Worm (Caenorhabditis elegans) whole organism, late embryonic: ENCODE measurements around the gene F48E3.2.
A peak's percentile ranks its signal among the peaks of the same experiment; 100 is the strongest.

Experiments used
- C08G9.2 ChIP-seq: sonication (generic microtip); optimal IDR thresholded peaks from 2 replicates; lab custom pipeline; 2016; ENCODE audit warnings: mild to moderate bottlenecking, missing genetic modification characterization, moderate library complexity, missing compliant biosample characterization
- C38D4.7 ChIP-seq: fragments of 200-800 bp; sonication (Bioruptor generic); optimal IDR thresholded peaks from 2 replicates; lab custom pipeline; 2018; ENCODE audit warnings: mild to moderate bottlenecking, missing genetic modification characterization, moderate library complexity, missing compliant biosample characterization
- F13H6.1 ChIP-seq: sonication (generic microtip); optimal IDR thresholded peaks from 2 replicates; lab custom pipeline; 2016; ENCODE audit warnings: missing genetic modification characterization, missing compliant biosample characterization
- K02D7.2 ChIP-seq: sonication (generic microtip); optimal IDR thresholded peaks from 2 replicates; lab custom pipeline; 2017; ENCODE audit warnings: mild to moderate bottlenecking, missing genetic modification characterization, missing compliant biosample characterization
- T23F11.4 ChIP-seq: fragments of 200-800 bp; sonication (Bioruptor generic); optimal IDR thresholded peaks from 2 replicates; lab custom pipeline; 2018; ENCODE audit warnings: mild to moderate bottlenecking, missing genetic modification characterization, missing compliant biosample characterization
- ahr-1 ChIP-seq: sonication (generic microtip); optimal IDR thresholded peaks from 2 replicates; lab custom pipeline; 2016; ENCODE audit warnings: missing genetic modification characterization, missing compliant biosample characterization
- ceh-14 ChIP-seq: sonication (generic microtip); optimal IDR thresholded peaks from 2 replicates; lab custom pipeline; 2016; ENCODE audit warnings: missing genotype, missing genetic modification characterization, missing compliant biosample characterization
- ceh-19 ChIP-seq: fragments of 200-800 bp; sonication (Bioruptor generic); optimal IDR thresholded peaks from 2 replicates; lab custom pipeline; 2018; ENCODE audit warnings: mild to moderate bottlenecking, missing genetic modification characterization, missing compliant biosample characterization
- ceh-2 ChIP-seq: sonication (generic microtip); optimal IDR thresholded peaks from 2 replicates; lab custom pipeline; 2016; ENCODE audit warnings: missing genotype, missing genetic modification characterization, missing compliant biosample characterization
- ceh-24 ChIP-seq: sonication (generic microtip); optimal IDR thresholded peaks from 2 replicates; lab custom pipeline; 2016; ENCODE audit warnings: mild to moderate bottlenecking, missing genetic modification characterization, missing compliant biosample characterization
- ceh-31 ChIP-seq: sonication (generic microtip); optimal IDR thresholded peaks from 2 replicates; lab custom pipeline; 2016; ENCODE audit warnings: missing genetic modification characterization, missing compliant biosample characterization
- ceh-34 ChIP-seq: sonication (generic microtip); optimal IDR thresholded peaks from 2 replicates; lab custom pipeline; 2016; ENCODE audit warnings: mild to moderate bottlenecking, missing genetic modification characterization, missing compliant biosample characterization
- ceh-48 ChIP-seq: sonication (generic microtip); optimal IDR thresholded peaks from 2 replicates; lab custom pipeline; 2016; ENCODE audit warnings: missing genetic modification characterization, inconsistent platforms, missing compliant biosample characterization
- che-1 ChIP-seq: sonication (generic microtip); optimal IDR thresholded peaks from 2 replicates; lab custom pipeline; 2016; ENCODE audit warnings: mild to moderate bottlenecking, missing genetic modification characterization, missing compliant biosample characterization
- dmd-4 ChIP-seq: sonication (generic microtip); optimal IDR thresholded peaks from 2 replicates; lab custom pipeline; 2016; ENCODE audit warnings: borderline replicate concordance, missing genetic modification characterization, missing compliant biosample characterization
- fkh-10 ChIP-seq: fragments of 150-350 bp; optimal IDR thresholded peaks from 2 replicates; lab custom pipeline; 2014; ENCODE audit warnings: missing biosample characterization, missing genetic modification reagents, missing genetic modification characterization
- fkh-6 ChIP-seq: sonication (generic microtip); optimal IDR thresholded peaks from 2 replicates; lab custom pipeline; 2016; ENCODE audit warnings: missing genetic modification characterization, missing compliant biosample characterization
- gmeb-2 ChIP-seq: sonication (generic microtip); optimal IDR thresholded peaks from 2 replicates; lab custom pipeline; 2016; ENCODE audit warnings: missing genetic modification characterization, inconsistent platforms, missing compliant biosample characterization
- hlh-15 ChIP-seq: sonication (generic microtip); optimal IDR thresholded peaks from 2 replicates; lab custom pipeline; 2016; ENCODE audit warnings: missing genetic modification characterization, missing compliant biosample characterization
- hlh-30 ChIP-seq: sonication (generic microtip); optimal IDR thresholded peaks from 2 replicates; lab custom pipeline; 2017; ENCODE audit warnings: antibody characterized with exemption, missing genetic modification characterization, missing compliant biosample characterization; ENCODE audit not compliant: insufficient read depth
- hlh-6 ChIP-seq: sonication (generic microtip); optimal IDR thresholded peaks from 2 replicates; lab custom pipeline; 2016; ENCODE audit warnings: missing genotype, missing genetic modification characterization, missing compliant biosample characterization
- madf-2 ChIP-seq: sonication (generic microtip); optimal IDR thresholded peaks from 2 replicates; lab custom pipeline; 2017; ENCODE audit warnings: missing genetic modification characterization, missing compliant biosample characterization
- mec-3 ChIP-seq: sonication (generic microtip); optimal IDR thresholded peaks from 2 replicates; lab custom pipeline; 2016; ENCODE audit warnings: borderline replicate concordance, missing genetic modification characterization, missing compliant biosample characterization
- nfya-1 ChIP-seq: sonication (generic microtip); optimal IDR thresholded peaks from 2 replicates; lab custom pipeline; 2017; ENCODE audit warnings: missing genetic modification characterization, mild to moderate bottlenecking, missing compliant biosample characterization, antibody characterized with exemption, moderate library complexity
- pag-3 ChIP-seq: sonication (generic microtip); optimal IDR thresholded peaks from 2 replicates; lab custom pipeline; 2016; ENCODE audit warnings: missing compliant biosample characterization, missing genetic modification characterization, borderline replicate concordance
- pax-1 ChIP-seq: fragments of 150-350 bp; optimal IDR thresholded peaks from 2 replicates; lab custom pipeline; 2014; ENCODE audit warnings: missing biosample characterization, missing genetic modification characterization
- pha-2 ChIP-seq: sonication (generic microtip); optimal IDR thresholded peaks from 2 replicates; lab custom pipeline; 2017; ENCODE audit warnings: mild to moderate bottlenecking, missing genetic modification characterization, missing compliant biosample characterization
- pqm-1 ChIP-seq: sonication (generic microtip); optimal IDR thresholded peaks from 2 replicates; lab custom pipeline; 2016; ENCODE audit warnings: missing genetic modification characterization, missing compliant biosample characterization
- ref-2 ChIP-seq: sonication (generic microtip); optimal IDR thresholded peaks from 2 replicates; lab custom pipeline; 2016; ENCODE audit warnings: missing genetic modification characterization, missing compliant biosample characterization
- sdc-2 ChIP-seq: sonication (generic microtip); optimal IDR thresholded peaks from 2 replicates; lab custom pipeline; 2016; ENCODE audit warnings: missing genotype, missing genetic modification characterization, missing compliant biosample characterization
- sox-2 ChIP-seq: fragments of 200-800 bp; sonication (Bioruptor generic); IDR thresholded peaks from 2 replicates; pipeline ENCODE4 v1.3.6; 2022; ENCODE audit warnings: missing genetic modification reagents, missing genetic modification characterization, missing compliant biosample characterization
- sox-4 ChIP-seq: sonication (generic microtip); optimal IDR thresholded peaks from 2 replicates; lab custom pipeline; 2017; ENCODE audit warnings: mild to moderate bottlenecking, missing genetic modification characterization, inconsistent platforms, missing compliant biosample characterization
- syd-9 ChIP-seq: sonication (generic microtip); optimal IDR thresholded peaks from 2 replicates; lab custom pipeline; 2016; ENCODE audit warnings: mild to moderate bottlenecking, missing genetic modification characterization, moderate library complexity, missing compliant biosample characterization
- tbx-2 ChIP-seq: sonication (generic microtip); optimal IDR thresholded peaks from 2 replicates; lab custom pipeline; 2016; ENCODE audit warnings: missing genetic modification characterization, missing compliant biosample characterization
- unc-55 ChIP-seq: sonication (generic microtip); optimal IDR thresholded peaks from 2 replicates; lab custom pipeline; 2017; ENCODE audit warnings: missing biosample characterization, missing genetic modification reagents, missing genetic modification characterization

F48E3.2 gene

DNA sequence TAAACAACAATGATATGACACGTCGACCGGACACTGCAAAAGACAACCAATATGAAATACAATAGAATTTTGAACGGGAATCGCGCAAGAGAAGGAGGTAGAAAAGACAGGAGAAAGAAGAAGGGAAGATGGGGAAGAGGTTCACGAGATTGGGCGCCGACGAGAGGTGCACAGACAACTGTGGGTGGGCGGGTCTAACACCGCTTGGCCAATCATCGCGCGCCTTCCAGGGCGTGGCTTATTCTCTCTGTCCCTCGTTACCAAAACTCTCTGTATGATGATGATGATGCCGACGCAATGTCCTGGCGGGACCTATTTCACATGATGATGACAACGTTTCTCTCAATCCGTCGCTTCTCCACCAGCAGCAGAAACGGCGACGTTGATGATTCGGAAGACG, 32.4 kb downstream of the F48E3.2 start:
- peak; percentile 19 for TF ChIP-seq hlh-6 (tag; lab: Kevin White, UChicago)
- TF ChIP-seq ceh-31 (tag; lab: Kevin White, UChicago) = peak; percentile 67
- TF ChIP-seq sdc-2 (tag; lab: Kevin White, UChicago) = no peak
- peak; percentile 2 for TF ChIP-seq ceh-34 (tag; lab: Kevin White, UChicago)
- TF ChIP-seq ref-2 (tag; lab: Kevin White, UChicago) = peak; percentile 47
- TF ChIP-seq C38D4.7 (GFP tag; lab: Kevin White, UChicago) = no peak
- TF ChIP-seq fkh-6 = no peak
- TF ChIP-seq nfya-1 (tag; lab: Kevin White, UChicago) = peak; percentile 93
- TF ChIP-seq unc-55 (GFP tag; lab: Kevin White, UChicago) = no peak
- no peak for TF ChIP-seq che-1 (tag; lab: Kevin White, UChicago)
- TF ChIP-seq ceh-48 (tag; lab: Kevin White, UChicago) = no peak
- TF ChIP-seq sox-4 (tag; lab: Kevin White, UChicago) = no peak

DNA sequence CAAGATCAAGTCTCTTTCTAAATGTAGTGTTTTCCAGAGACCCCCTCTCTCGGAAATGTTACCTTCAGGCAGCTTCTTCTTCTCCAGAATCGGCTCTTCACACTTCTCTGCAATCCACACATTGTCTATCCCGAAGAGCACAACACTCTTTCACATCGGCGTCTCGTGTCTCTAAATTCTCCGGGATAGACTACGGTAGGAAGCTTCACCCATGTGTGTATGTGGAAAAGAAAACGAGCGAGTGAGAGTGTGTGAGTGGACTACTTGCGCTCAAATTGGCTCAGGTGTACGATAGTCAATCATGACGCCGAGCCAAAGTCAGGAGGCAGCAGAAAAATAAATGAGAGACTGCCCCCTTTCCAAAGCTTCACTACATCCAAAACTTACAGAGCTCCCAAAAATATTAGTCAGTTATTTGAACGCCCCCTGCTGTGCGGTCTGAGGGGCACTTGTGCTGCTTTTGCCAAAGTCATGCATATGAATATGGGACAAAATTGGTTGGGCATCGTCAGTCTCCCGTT, 35.7 kb downstream of the F48E3.2 start:
- TF ChIP-seq ref-2 (tag; lab: Kevin White, UChicago) (peak; percentile 48), tbx-2 (tag; lab: Kevin White, UChicago) (no peak), C38D4.7 (GFP tag; lab: Kevin White, UChicago) (peak; percentile 3), ceh-31 (tag; lab: Kevin White, UChicago) (peak; percentile 41)
- TF ChIP-seq, all 69 proteins: peak for 3

DNA sequence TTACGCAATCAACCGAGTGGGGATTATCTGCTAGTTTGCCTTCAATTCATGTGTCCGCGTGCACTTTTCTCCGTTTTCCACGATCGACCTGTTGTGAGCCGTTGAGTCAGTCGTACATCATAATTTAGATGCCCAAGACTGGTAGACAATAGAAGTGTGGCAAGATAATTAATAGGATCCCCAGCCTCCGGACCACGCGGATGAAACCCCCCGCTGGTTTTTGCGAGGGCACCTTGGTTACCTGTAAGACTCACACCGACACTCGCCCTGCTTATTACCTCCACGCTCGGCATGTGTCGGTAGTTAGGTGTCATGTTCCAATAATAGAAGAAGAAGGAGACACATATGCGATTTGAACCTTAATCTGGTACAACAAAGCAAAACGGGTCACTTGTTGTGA, 37.0 kb downstream of the F48E3.2 start:
- no peak for TF ChIP-seq ceh-24 (tag; lab: Kevin White, UChicago)
- no peak for TF ChIP-seq F13H6.1
- TF ChIP-seq fkh-10 (GFP tag; lab: Kevin White, UChicago) = no peak
- TF ChIP-seq ceh-31 (tag; lab: Kevin White, UChicago) = peak; percentile 47
- TF ChIP-seq T23F11.4 = peak; percentile 0
- no peak for TF ChIP-seq sox-4 (tag; lab: Kevin White, UChicago)
- TF ChIP-seq sox-2 (GFP tag; lab: Robert Waterston, UW) = peak; percentile 30; the same call in 1 of the 2 replicates
- TF ChIP-seq ahr-1 (tag; lab: Kevin White, UChicago) = no peak
- TF ChIP-seq C08G9.2 = no peak
- TF ChIP-seq pax-1 (tag; lab: Kevin White, UChicago) = no peak
- TF ChIP-seq ref-2 (tag; lab: Kevin White, UChicago) = peak; percentile 87
- no peak for TF ChIP-seq ceh-34 (tag; lab: Kevin White, UChicago)
- TF ChIP-seq dmd-4 (tag; lab: Kevin White, UChicago) = no peak
- no peak for TF ChIP-seq fkh-6
- no peak for TF ChIP-seq ceh-19 (GFP tag; lab: Kevin White, UChicago)

- TF ChIP-seq pag-3 (tag; lab: Kevin White, UChicago) (no peak), hlh-30 (no peak), ceh-2 (tag; lab: Kevin White, UChicago) (no peak), ceh-14 (tag; lab: Kevin White, UChicago) (no peak), pqm-1 (tag; lab: Kevin White, UChicago) (no peak), gmeb-2 (tag; lab: Kevin White, UChicago) (no peak), ceh-48 (tag; lab: Kevin White, UChicago) (no peak), mec-3 (no peak), pha-2 (tag; lab: Kevin White, UChicago) (no peak), syd-9 (tag; lab: Kevin White, UChicago) (no peak), K02D7.2 (tag; lab: Kevin White, UChicago) (no peak), hlh-15 (tag; lab: Kevin White, UChicago) (no peak), madf-2 (tag; lab: Kevin White, UChicago) (no peak)
Measured at ce11 chrX:7452606-7453005, 40.3 kb downstream of the F48E3.2 start.
